Worm (Caenorhabditis elegans): ENCODE results near the gene K11H12.6.

DNA sequence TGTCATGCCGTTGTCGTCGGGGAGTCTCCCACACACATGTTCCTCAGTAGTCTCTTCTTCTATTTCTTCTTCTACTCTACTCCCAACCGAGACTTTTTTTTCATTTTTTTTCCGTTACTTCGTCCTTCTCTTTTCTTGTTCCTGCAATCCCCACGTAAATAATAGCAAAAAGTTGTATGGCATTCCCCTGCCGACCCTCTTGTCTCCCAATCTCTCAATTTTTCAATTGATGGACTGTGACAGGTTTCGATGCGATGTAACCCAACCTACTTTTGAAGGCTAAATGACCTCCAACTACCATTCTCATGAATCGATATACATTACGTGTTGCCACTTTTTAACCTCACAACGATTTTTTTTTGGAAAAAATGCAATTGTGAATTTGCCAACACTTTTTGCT, 3.0 kb upstream of the K11H12.6 start:
- TF ChIP-seq Y116A8C.19 (tag; optimal IDR thresholded peaks at IDR 0.05; ENCODE audit: borderline replicate concordance) (no peak), efl-1 (optimal IDR thresholded peaks at IDR 0.05) (no peak), efl-1 (GFP tag; optimal IDR thresholded peaks at IDR 0.05 in 1 of 2) (peak in 1 of 2 experiments; percentile 45), nhr-28 (tag; optimal IDR thresholded peaks at IDR 0.05) (no peak), pqm-1 (tag; optimal IDR thresholded peaks at IDR 0.05) (no peak), alr-1 (tag; optimal IDR thresholded peaks at IDR 0.05; ENCODE audit: borderline replicate concordance) (no peak), hlh-17 (GFP tag; optimal IDR thresholded peaks at IDR 0.05; ENCODE audit: borderline replicate concordance) (no peak), ama-1 (optimal IDR thresholded peaks at IDR 0.05) (no peak), elt-2 (tag; optimal IDR thresholded peaks at IDR 0.05) (no peak), tlp-1 (tag; optimal IDR thresholded peaks at IDR 0.05) (no peak)
